Fruit fly (Drosophila melanogaster) whole organism, wandering third instar larva: ENCODE measurements around the gene CG16986.
A peak's percentile ranks its signal among the peaks of the same experiment; 100 is the strongest.

Source experiments
- Abd-B ChIP-seq: fragments of >200 bp; optimal IDR thresholded peaks from 2 replicates; lab custom pipeline; 2017; ENCODE audit warnings: missing biosample characterization, missing genetic modification characterization
- CG32264 ChIP-seq: fragments of 200-800 bp; sonication (Bioruptor generic); optimal IDR thresholded peaks from 2 replicates; lab custom pipeline; 2016; ENCODE audit warnings: missing biosample characterization, missing genetic modification characterization
- CG9705 ChIP-seq: fragments of 200-800 bp; sonication (Bioruptor generic); optimal IDR thresholded peaks from 2 replicates; lab custom pipeline; 2018; ENCODE audit warnings: missing biosample characterization, mild to moderate bottlenecking, missing genetic modification characterization
- CrebA ChIP-seq: fragments of 200-800 bp; sonication (Bioruptor generic); optimal IDR thresholded peaks from 2 replicates; lab custom pipeline; 2016; ENCODE audit warnings: missing biosample characterization, mild to moderate bottlenecking, missing genetic modification characterization, borderline replicate concordance
- Dfd ChIP-seq: fragments of >200 bp; optimal IDR thresholded peaks from 2 replicates; lab custom pipeline; 2017; ENCODE audit warnings: missing biosample characterization, missing genetic modification characterization
- Dif ChIP-seq: fragments of 200-275, 200-300 bp; sonication (Bioruptor generic); optimal IDR thresholded peaks from 2 replicates; lab custom pipeline; 2018; ENCODE audit warnings: missing biosample characterization, missing genetic modification characterization; ENCODE audit not compliant: partially characterized antibody
- GATAd ChIP-seq: sonication (Bioruptor generic); optimal IDR thresholded peaks from 2 replicates; lab custom pipeline; 2016; ENCODE audit warnings: missing biosample characterization, missing genetic modification characterization
- HLH106 ChIP-seq: fragments of 200-800 bp; optimal IDR thresholded peaks from 3 replicates; lab custom pipeline; 2019; ENCODE audit warnings: missing biosample characterization, mild to moderate bottlenecking, missing genetic modification characterization, moderate library complexity
- Hnf4 ChIP-seq: fragments of 200-800 bp; sonication (Bioruptor generic); optimal IDR thresholded peaks from 2 replicates; lab custom pipeline; 2016; ENCODE audit warnings: missing biosample characterization, mild to moderate bottlenecking, missing genetic modification characterization
- Hr78 ChIP-seq: fragments of >200 bp; optimal IDR thresholded peaks from 2 replicates; lab custom pipeline; 2017; ENCODE audit warnings: missing biosample characterization, missing genetic modification characterization
- Hr83 ChIP-seq: fragments of 200-300 bp; sonication (Bioruptor generic); optimal IDR thresholded peaks from 2 replicates; lab custom pipeline; 2016; ENCODE audit warnings: missing biosample characterization, mild to moderate bottlenecking, missing genetic modification characterization, moderate library complexity; ENCODE audit not compliant: poor library complexity, severe bottlenecking
- Jra ChIP-seq: sonication (Bioruptor generic); optimal IDR thresholded peaks from 2 replicates; lab custom pipeline; 2016; ENCODE audit warnings: missing biosample characterization, missing genetic modification characterization
- Mio ChIP-seq: sonication (Bioruptor generic); optimal IDR thresholded peaks from 2 replicates; lab custom pipeline; 2016; ENCODE audit warnings: missing biosample characterization, missing genetic modification characterization
- Myc ChIP-seq: fragments of >200 bp; optimal IDR thresholded peaks from 2 replicates; lab custom pipeline; 2017
- N ChIP-seq: fragments of >200 bp; optimal IDR thresholded peaks from 2 replicates; lab custom pipeline; 2018; ENCODE audit warnings: missing biosample characterization, missing external identifiers, missing genetic modification characterization
- OdsH ChIP-seq: fragments of 200-800 bp; sonication (Bioruptor generic); optimal IDR thresholded peaks from 2 replicates; lab custom pipeline; 2016; ENCODE audit warnings: missing biosample characterization, mild to moderate bottlenecking, missing genetic modification characterization
- Rel ChIP-seq, 2 experiments: fragments of 200-800 bp; sonication (Bioruptor generic) in 1 of 2; optimal IDR thresholded peaks; 2 replicates in 1 of 2; 3 replicates in 1 of 2; lab custom pipeline; 2016 to 2019; ENCODE audit warnings: mild to moderate bottlenecking in 2 of 2, missing biosample characterization in 2 of 2, missing genetic modification characterization in 2 of 2, moderate library complexity in 1 of 2
- Sp1 ChIP-seq: fragments of 200-800 bp; sonication (Bioruptor generic); optimal IDR thresholded peaks from 3 replicates; lab custom pipeline; 2019; ENCODE audit warnings: missing biosample characterization, mild to moderate bottlenecking, missing genetic modification characterization, moderate library complexity
- Vsx2 ChIP-seq: fragments of 200-300, 225-300 bp; sonication (Bioruptor generic); optimal IDR thresholded peaks from 2 replicates; lab custom pipeline; 2018; ENCODE audit warnings: missing biosample characterization, missing genetic modification characterization; ENCODE audit not compliant: partially characterized antibody
- br ChIP-seq: fragments of 200-800 bp; sonication (Bioruptor generic); optimal IDR thresholded peaks from 2 replicates; lab custom pipeline; 2016; ENCODE audit warnings: missing biosample characterization, missing genetic modification characterization
- brk ChIP-seq: fragments of 200-800 bp; sonication (Bioruptor generic); optimal IDR thresholded peaks from 2 replicates; lab custom pipeline; 2016; ENCODE audit warnings: missing biosample characterization, mild to moderate bottlenecking, missing genetic modification characterization
- dl ChIP-seq, 2 experiments: fragments of 175-275, 200-275 bp in 1 of 2; fragments of 200-275 bp in 1 of 2; sonication (Bioruptor generic); optimal IDR thresholded peaks; lab custom pipeline; 2018; ENCODE audit warnings: mild to moderate bottlenecking in 2 of 2, missing biosample characterization in 2 of 2, missing genetic modification characterization in 2 of 2, moderate library complexity in 2 of 2; ENCODE audit not compliant: partially characterized antibody in 2 of 2, insufficient read depth in 1 of 2
- dmrt93B ChIP-seq: fragments of 200-800 bp; sonication (Bioruptor generic); optimal IDR thresholded peaks from 2 replicates; lab custom pipeline; 2018; ENCODE audit warnings: missing biosample characterization, mild to moderate bottlenecking, missing genetic modification characterization
- dsf ChIP-seq: sonication (Bioruptor generic); optimal IDR thresholded peaks from 2 replicates; lab custom pipeline; 2016; ENCODE audit warnings: missing biosample characterization, missing genetic modification characterization, borderline replicate concordance
- ey ChIP-seq: fragments of 200-800 bp; sonication (Bioruptor generic); optimal IDR thresholded peaks from 2 replicates; lab custom pipeline; 2016; ENCODE audit warnings: missing biosample characterization, missing genetic modification characterization
- foxo ChIP-seq, 2 experiments: fragments of 200-800 bp; sonication (Bioruptor generic); optimal IDR thresholded peaks; 2 replicates in 1 of 2; 3 replicates in 1 of 2; lab custom pipeline; 2016 to 2017; ENCODE audit warnings: missing biosample characterization in 2 of 2, missing genetic modification characterization in 2 of 2
- fru ChIP-seq: fragments of 200-800 bp; sonication (Bioruptor generic); optimal IDR thresholded peaks from 3 replicates; lab custom pipeline; 2016; ENCODE audit warnings: missing biosample characterization, mild to moderate bottlenecking, missing genetic modification characterization
- h ChIP-seq: fragments of 200-800 bp; sonication (Bioruptor generic); optimal IDR thresholded peaks from 3 replicates; lab custom pipeline; 2016; ENCODE audit warnings: missing biosample characterization, mild to moderate bottlenecking, missing genetic modification characterization
- jim ChIP-seq: fragments of 175-275, 200-325 bp; sonication (Bioruptor generic); optimal IDR thresholded peaks from 2 replicates; lab custom pipeline; 2016; ENCODE audit warnings: missing biosample characterization, mild to moderate bottlenecking, missing genetic modification characterization
- lola ChIP-seq: fragments of >200 bp; optimal IDR thresholded peaks from 2 replicates; lab custom pipeline; 2017; ENCODE audit warnings: missing biosample characterization, missing genetic modification characterization
- pan ChIP-seq: fragments of >200 bp; optimal IDR thresholded peaks from 2 replicates; lab custom pipeline; 2017
- psq ChIP-seq: fragments of 200-800 bp; sonication (Bioruptor generic); optimal IDR thresholded peaks from 3 replicates; lab custom pipeline; 2017; ENCODE audit warnings: missing biosample characterization, mild to moderate bottlenecking, missing genetic modification characterization, moderate library complexity
- rgr ChIP-seq: fragments of 200-800 bp; sonication (Bioruptor generic); optimal IDR thresholded peaks from 3 replicates; lab custom pipeline; 2016; ENCODE audit warnings: missing biosample characterization, mild to moderate bottlenecking, missing genetic modification characterization
- sage ChIP-seq: fragments of 200-800 bp; sonication (Bioruptor generic); optimal IDR thresholded peaks from 2 replicates; lab custom pipeline; 2016; ENCODE audit warnings: missing biosample characterization, mild to moderate bottlenecking, missing genetic modification characterization
- sv ChIP-seq: fragments of 200-800 bp; sonication (Bioruptor generic); optimal IDR thresholded peaks from 3 replicates; lab custom pipeline; 2016; ENCODE audit warnings: missing biosample characterization, missing genetic modification characterization
- tai ChIP-seq: sonication (Bioruptor generic); optimal IDR thresholded peaks from 2 replicates; lab custom pipeline; 2016; ENCODE audit warnings: missing biosample characterization, missing genetic modification characterization
- usp ChIP-seq: fragments of >200 bp; optimal IDR thresholded peaks from 2 replicates; lab custom pipeline; 2017; ENCODE audit warnings: missing biosample characterization, missing genetic modification characterization
- woc ChIP-seq: sonication (Bioruptor generic); optimal IDR thresholded peaks from 2 replicates; lab custom pipeline; 2016; ENCODE audit warnings: missing biosample characterization, mild to moderate bottlenecking, missing genetic modification characterization

Gene CG16986

DNA sequence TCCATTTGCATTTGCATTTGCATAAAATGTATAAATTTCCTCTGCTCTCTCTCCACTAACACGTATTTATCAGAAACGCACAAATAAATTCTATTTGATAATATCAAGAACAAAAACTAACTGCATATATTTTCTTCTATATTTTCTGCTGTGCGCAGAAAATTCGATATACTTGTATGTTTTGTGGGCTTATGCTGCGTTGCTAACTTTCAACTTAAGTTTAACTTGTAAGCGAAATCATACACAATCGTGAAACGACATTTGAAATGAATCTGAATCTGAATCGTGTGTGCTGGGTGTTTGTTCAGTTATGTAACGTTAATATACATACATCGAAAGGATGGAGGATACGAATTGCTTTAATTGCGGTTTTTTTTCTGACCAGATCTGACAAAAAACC, 44.5 kb upstream of the CG16986 start:
- no peak for TF ChIP-seq jim (GFP tag; lab: Kevin White, UChicago)
- TF ChIP-seq ey: no peak
- no peak for TF ChIP-seq foxo (GFP tag; optimal IDR thresholded peaks at IDR 0.05; lab: Kevin White, UChicago)
- no peak for TF ChIP-seq Sp1
- TF ChIP-seq, all 38 proteins: peak for 0

DNA sequence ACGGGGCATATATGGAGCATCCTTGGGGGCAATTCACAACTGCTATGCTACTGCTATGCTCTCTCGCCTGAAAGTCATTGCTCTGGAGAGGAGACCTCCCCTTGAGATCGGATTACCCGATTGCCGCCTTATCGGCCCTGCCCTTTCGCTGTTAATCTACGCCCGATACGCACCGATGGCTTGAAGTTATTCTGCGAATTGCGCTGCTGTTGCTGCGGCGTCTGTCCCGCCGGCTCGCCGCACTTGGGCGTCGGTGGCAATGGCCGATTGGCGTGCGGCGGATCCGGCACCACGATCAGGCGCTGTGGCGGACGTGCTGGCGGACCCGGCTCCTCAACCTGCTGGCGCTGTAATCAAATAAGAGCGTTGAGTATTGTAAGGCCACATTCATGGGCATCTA, 34.1 kb upstream of the CG16986 start:
- no peak for TF ChIP-seq Rel (GFP tag; optimal IDR thresholded peaks at IDR 0.05; lab: Kevin White, UChicago)
- TF ChIP-seq Rel (tag; optimal IDR thresholded peaks at IDR 0.05; lab: Kevin White, UChicago): peak; percentile 18
- no peak for TF ChIP-seq brk (GFP tag; lab: Kevin White, UChicago)

DNA sequence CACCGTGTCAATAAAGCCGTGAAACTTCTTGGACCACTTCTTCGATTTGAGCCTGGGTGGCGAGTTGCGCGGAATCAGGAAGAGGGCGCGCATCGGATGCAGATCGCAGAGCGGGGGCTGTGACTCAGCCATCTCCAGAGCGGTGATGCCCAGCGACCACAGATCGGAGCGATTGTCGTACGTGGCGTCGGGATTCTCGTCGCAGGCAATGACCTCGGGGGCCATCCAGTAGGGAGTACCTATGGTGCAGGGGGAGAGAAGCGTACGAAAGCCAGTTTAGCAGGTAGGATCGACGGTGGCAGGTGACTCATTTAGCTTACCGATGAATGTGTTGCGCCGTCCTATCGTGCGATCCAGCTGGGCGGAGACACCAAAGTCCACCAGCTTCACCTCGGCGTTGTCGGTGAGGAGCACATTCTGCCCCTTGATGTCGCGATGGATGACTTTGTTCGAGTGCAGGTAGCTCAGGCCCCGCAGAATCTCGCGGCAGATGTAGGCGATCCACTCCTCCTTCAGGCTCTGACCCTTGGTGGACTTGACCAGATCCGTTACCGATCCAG, 33.0 kb upstream of the CG16986 start:
- TF ChIP-seq CG32264: no peak
- TF ChIP-seq Dif: no peak
- TF ChIP-seq CG9705 (GFP tag; lab: Kevin White, UChicago): no peak
- no peak for TF ChIP-seq Mio
- TF ChIP-seq woc: no peak
- TF ChIP-seq Abd-B (GFP tag; lab: Kevin White, UChicago): no peak
- TF ChIP-seq Jra (GFP tag; lab: Kevin White, UChicago): no peak
- TF ChIP-seq dmrt93B: no peak
- no peak for TF ChIP-seq Sp1
- no peak for TF ChIP-seq tai
- no peak for TF ChIP-seq Myc (lab: Kevin White, UChicago)
- no peak for TF ChIP-seq Hr83 (GFP tag; lab: Kevin White, UChicago)
- TF ChIP-seq fru (GFP tag; lab: Kevin White, UChicago): no peak
- no peak for TF ChIP-seq N (GFP tag; lab: Kevin White, UChicago)
- TF ChIP-seq brk (GFP tag; lab: Kevin White, UChicago): no peak
- TF ChIP-seq, all 38 proteins: peak for 0

DNA sequence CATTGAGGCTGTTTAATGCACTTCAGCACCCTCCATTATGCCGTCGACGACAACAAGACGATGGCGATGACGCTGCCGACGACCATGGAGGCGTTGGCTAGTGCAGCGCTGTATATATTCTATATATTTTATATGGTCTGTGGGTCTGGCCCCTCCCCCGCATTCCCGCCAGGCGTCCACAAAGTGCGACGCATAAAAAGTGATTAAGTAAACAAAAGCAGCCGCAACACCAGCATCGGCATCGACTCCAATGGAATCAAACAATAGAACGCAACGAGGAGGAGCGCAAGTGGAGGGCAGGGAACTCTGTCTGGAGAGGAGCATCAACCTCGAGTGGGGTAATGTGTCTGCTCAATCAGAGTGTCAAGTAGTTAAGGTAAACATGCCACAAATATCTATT, 31.9 kb upstream of the CG16986 start:
- TF ChIP-seq h (GFP tag; lab: Kevin White, UChicago): no peak
- TF ChIP-seq Dfd (GFP tag; lab: Kevin White, UChicago): no peak

DNA sequence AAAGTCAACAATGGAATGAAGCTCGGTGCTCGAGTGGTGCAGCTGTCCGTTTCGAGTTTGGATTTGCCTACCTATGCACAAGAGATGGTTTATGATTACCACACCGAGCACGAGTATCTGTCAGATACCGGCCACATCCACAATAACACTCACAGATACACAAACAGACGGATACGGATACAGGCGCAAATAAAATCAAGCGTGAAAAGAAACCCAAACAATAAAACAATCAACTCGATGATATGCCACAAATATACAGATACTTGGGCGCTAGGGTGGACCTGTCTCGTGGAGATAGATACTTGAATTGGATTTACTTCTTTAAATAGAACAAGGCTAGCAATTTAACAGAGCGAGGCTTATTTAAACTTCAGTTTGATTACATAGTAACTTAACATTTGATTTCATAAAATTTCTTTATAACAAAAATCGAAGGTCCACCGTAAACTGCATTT, 29.8 kb upstream of the CG16986 start:
- TF ChIP-seq Mio (no peak), GATAd (GFP tag; lab: Kevin White, UChicago) (no peak), Hr83 (GFP tag; lab: Kevin White, UChicago) (no peak), CrebA (GFP tag; lab: Kevin White, UChicago) (no peak), CG9705 (GFP tag; lab: Kevin White, UChicago) (no peak), foxo (GFP tag; optimal IDR thresholded peaks at IDR 0.05; lab: Kevin White, UChicago) (peak; percentile 27 to 78), Hr78 (GFP tag; lab: Kevin White, UChicago) (no peak), fru (GFP tag; lab: Kevin White, UChicago) (peak; percentile 80), rgr (GFP tag; lab: Kevin White, UChicago) (peak; percentile 78), Hnf4 (GFP tag; lab: Kevin White, UChicago) (peak; percentile 67), psq (GFP tag; lab: Kevin White, UChicago) (peak; percentile 66), CG32264 (peak; percentile 12), OdsH (GFP tag; lab: Kevin White, UChicago) (peak; percentile 71), usp (no peak), lola (GFP tag; lab: Kevin White, UChicago) (no peak), Rel (GFP tag; optimal IDR thresholded peaks at IDR 0.05; lab: Kevin White, UChicago) (no peak), Rel (tag; optimal IDR thresholded peaks at IDR 0.05; lab: Kevin White, UChicago) (no peak), Dfd (GFP tag; lab: Kevin White, UChicago) (no peak), Sp1 (peak; percentile 50), brk (GFP tag; lab: Kevin White, UChicago) (peak; percentile 16), Jra (GFP tag; lab: Kevin White, UChicago) (no peak), HLH106 (tag; lab: Kevin White, UChicago) (peak; percentile 32), dmrt93B (no peak), ey (peak; percentile 78), sv (GFP tag; lab: Kevin White, UChicago) (no peak), pan (lab: Kevin White, UChicago) (no peak), h (GFP tag; lab: Kevin White, UChicago) (peak; percentile 77), dl (GFP tag; optimal IDR thresholded peaks at IDR 0.05; lab: Kevin White, UChicago; ENCODE audit: insufficient read depth in 1 of 2, partially characterized antibody in 2 of 2) (no peak), dsf (no peak), Abd-B (GFP tag; lab: Kevin White, UChicago) (no peak), woc (peak; percentile 42), N (GFP tag; lab: Kevin White, UChicago) (no peak), Myc (lab: Kevin White, UChicago) (no peak), tai (no peak), br (GFP tag; lab: Kevin White, UChicago) (peak; percentile 74), Dif (no peak), sage (GFP tag; lab: Kevin White, UChicago) (peak; percentile 41), Vsx2 (GFP tag; lab: Kevin White, UChicago) (no peak), jim (GFP tag; lab: Kevin White, UChicago) (no peak)
